Fruit fly (Drosophila melanogaster) ovary, adult (tissue): Measurements from ENCODE around the gene IPIP.
A peak's percentile ranks its signal among the peaks of the same experiment; 100 is the strongest.

Experiments used
- CG17801 ChIP-seq: fragments of 200-800 bp; optimal IDR thresholded peaks from 2 replicates; lab custom pipeline; 2019; ENCODE audit warnings: missing biosample characterization, mild to moderate bottlenecking, missing genetic modification characterization, moderate library complexity; ENCODE audit not compliant: partially characterized antibody

The IPIP gene

DNA sequence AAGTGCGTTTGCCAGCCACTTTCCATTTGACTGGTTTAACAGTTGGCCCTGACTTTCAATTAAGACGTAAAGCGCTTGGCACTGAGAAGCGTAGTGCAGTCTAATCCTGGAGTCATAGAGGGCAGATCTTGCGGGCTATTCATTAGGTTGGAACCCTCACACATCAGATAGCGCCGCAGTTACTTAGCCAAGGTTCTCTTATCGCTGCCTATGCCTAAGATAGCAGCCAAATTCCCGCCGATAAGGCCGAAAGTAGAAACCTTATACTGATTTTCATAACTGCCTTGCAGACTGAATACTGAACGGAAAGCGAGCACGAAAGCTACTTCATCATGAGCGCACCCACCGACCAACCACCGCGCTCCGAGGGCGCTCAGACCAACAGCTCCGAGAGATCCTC is 24.3 kb downstream of the IPIP start:
- TF ChIP-seq CG17801 (GFP tag; lab: Kevin White, UChicago) = no peak

DNA sequence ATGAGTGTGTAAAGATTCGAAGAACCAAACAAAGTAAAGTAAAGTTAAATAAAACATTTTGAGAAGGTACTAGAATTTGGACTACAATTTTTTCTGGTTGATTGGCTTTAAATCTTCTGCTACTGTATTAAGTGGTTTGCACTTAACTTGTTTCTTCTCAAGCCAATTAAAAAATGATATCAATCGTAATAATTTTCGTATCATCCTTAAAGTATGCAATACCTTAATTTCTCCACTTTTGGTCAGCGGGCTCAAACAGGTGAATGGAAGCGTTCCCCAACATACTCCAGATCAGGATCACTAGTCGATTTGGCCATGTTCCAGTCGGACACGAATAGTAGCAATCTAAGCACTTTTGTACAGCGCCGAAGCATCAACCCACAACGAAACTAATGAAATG is 26.1 kb downstream of the IPIP start:
- TF ChIP-seq CG17801 (GFP tag; lab: Kevin White, UChicago) = no peak

DNA sequence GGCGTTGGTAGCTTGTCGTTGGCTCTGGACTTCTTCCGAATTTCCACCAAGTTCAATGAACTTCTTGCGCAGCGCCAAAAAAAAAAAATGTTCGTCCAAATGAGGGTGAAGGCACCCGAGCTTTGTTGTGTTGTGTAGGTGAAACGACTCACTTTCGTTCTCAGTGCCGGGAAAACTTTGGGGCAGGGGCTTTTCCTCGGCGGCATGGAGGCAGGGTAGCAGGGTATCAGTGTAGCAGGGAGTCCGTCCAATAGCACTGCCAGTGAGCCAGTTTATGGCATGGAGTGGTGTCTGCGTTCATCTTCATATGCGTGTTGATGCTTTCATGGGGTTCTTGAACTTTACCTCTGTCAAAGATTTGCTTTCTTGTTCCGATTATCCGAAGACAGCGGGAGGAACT is 26.5 kb downstream of the IPIP start:
- no peak for TF ChIP-seq CG17801 (GFP tag; lab: Kevin White, UChicago)

DNA sequence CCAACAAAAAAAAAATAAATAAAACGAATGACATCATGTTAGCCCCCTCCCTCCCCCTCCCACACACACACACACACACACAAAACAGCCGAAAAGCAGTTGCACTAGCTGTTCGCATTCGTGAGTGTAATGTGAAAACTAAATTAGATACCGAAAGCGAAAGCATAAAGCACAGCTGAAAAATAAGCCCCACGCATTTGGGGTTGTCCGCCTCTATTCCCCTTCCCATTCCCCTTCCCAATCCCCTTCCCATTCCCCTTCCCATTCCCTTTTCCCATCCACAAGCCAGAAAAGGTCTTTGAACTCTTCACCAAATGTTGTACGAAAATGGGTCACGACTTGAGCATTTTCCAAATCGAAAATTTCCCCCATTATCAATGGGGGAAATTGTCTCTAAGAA is 27.5 kb downstream of the IPIP start:
- no peak for TF ChIP-seq CG17801 (GFP tag; lab: Kevin White, UChicago)

DNA sequence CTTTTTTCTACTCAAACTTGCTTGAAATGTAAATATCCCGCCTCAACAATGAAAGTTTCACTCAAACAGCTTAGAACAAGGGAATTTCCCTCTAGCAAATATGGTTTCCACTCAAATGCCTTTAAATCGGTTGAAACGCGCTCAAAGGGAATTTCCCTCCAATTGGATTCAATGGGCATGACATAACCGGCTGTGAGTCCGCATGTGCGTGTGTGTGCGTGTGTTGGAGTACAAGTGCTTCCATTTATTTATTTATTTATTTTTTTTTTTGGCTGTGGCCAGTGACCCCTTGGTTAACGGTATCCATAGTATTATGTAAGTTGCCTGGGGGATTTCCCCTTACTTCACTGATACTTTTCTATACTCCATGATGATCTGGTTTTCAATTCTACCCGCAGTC is 28.3 kb downstream of the IPIP start:
- no peak for TF ChIP-seq CG17801 (GFP tag; lab: Kevin White, UChicago)

DNA sequence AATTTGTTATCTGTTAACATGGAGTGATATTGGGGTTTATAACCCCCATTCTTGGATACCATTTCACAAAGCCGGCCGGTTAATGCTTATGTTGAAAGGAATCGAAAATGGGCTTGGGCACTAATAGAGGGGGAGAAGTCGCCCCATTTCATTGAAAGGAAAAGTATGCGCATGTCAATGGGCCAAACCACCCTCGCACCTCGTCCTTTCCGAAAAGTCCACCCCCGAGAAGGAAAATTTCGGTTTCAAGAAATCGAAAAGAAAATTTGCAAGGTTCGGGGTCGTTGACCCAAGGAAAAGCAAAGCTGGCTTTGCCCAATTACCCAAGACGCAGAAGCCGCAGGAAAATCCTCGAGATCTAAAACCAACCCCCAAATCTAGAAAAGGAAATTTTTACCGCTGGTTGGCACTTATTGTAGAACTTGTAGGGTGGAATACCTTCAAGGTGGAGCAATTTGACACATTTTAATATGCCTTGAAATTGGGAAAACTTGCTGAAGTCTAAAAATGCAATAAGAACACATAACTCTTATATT is 29.1 kb downstream of the IPIP start:
- TF ChIP-seq CG17801 (GFP tag; lab: Kevin White, UChicago) = no peak

DNA sequence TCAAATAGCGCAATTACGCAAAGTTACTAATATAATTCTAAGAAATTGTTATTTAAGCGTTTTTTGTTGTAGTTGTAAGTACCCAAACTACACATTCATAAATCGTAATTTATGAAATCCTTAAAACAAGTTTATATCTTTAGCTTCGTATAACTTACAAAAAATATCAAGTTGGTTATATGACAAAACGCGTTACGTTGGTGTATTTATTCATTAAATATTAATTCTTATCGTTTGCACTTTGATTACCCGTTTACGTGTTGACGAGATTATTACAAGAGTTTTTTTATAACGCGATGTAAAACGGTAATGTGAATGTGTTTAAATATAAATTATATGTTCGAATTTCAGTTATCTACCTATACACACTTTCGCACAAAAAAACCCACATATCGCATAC is 29.8 kb downstream of the IPIP start:
- no peak for TF ChIP-seq CG17801 (GFP tag; lab: Kevin White, UChicago)

DNA sequence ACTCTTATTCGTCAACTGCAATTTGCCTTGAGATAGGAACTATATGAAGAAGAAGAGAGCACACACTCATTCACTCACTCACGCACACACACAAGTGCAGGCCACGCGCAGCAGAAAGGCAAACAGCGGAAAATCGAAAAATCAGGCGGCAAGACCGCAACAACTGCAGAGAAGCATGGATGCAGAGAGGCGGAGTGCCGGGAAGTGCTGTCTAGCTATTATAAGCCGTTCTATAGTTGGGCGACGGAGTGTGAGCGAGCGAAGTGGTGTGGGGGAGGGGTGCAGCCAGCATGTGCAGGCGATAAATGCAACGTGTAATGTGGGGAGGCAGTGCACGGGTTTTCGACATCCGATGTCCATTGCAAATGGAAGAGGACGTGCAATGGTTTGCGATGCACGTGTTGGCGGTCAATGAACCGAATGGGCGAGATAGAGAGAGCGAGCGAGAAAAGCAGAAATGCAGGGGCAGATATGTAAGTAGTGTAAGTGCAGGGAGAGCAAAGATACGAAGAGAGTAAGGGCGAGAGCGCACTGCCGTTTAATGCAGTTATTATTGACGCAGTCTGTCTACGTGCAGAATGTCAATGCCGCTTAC is 31.1 kb downstream of the IPIP start:
- TF ChIP-seq CG17801 (GFP tag; lab: Kevin White, UChicago) = peak; percentile 2

DNA sequence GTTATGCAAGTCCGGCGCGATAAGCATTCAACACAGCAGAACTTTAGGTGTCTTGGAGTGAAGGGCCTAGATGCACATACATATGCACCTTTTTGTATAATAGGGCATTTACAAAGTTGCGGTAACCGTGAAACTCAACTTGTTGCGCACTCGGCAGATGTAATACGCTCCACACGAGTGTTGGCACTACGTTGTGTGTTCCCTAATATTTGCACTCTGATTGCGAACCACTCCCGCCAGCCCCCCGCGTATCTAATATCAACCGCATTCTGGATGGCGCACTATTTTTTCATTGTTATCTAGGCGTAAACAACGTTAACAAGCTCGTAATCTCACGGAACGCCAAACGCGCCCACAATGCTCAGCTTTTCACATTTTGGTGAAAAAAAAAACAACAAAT is 32.5 kb downstream of the IPIP start:
- no peak for TF ChIP-seq CG17801 (GFP tag; lab: Kevin White, UChicago)

DNA sequence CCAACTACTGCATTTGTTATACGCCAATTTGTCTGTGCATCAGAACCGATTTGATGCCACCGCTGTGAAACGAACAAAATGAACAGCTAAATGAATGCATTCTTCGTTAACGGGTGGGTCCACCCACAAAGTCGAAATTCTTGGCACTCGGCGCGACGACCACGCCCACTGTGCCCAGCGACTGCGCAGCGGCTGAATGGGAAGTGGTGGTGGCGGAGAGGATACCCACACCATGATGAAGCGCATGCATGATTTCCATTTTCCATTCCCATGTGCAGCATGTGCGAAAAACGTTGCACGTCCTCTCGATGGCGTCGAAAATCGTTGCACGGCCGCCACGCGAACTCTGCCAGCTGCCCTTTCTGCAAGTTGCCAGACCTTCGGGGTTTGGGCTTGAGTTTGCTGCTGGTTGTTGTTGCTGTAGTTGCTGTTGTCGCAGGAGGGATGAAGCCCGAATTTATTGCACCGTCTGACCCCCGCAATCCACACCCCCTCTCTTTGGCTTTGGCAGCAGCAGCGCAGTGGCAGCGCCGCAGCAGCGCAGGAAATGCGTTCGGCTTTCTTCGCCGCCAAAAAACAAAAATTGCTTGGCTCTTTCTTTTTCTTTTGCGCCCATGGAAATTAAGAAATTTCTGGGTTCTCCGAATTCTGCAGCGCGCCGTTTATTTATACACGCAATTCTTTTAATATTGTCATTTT is 33.5 kb downstream of the IPIP start:
- TF ChIP-seq CG17801 (GFP tag; lab: Kevin White, UChicago) = no peak

DNA sequence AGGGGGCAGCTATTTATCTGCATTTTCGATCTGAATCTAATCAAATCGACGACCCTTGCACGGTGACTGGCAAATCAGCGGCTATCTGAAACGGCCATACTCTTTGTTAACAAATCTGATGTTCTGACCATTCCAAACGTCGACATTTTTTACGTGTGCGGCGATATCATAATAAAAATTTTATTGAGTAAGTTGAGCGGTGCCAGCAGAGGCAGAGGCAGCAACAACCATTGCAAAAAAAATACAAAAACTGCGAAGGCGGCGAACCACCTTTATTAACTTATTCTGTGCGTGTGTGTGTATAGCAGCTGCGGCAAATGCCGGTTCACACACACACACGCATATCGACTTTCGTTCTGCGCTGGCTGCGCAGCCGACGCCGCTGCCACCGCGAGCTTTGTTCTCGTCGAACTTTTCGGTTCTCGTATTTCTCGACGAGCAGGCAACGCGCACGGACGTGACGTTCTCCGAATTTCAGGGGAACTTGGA is 34.4 kb downstream of the IPIP start, which contains the start of gene Kr-h1:
Kr-h1 (plus strand) TSS at position 447 of the 489 bp plus-strand sequence.
- no peak for TF ChIP-seq CG17801 (GFP tag; lab: Kevin White, UChicago)

DNA sequence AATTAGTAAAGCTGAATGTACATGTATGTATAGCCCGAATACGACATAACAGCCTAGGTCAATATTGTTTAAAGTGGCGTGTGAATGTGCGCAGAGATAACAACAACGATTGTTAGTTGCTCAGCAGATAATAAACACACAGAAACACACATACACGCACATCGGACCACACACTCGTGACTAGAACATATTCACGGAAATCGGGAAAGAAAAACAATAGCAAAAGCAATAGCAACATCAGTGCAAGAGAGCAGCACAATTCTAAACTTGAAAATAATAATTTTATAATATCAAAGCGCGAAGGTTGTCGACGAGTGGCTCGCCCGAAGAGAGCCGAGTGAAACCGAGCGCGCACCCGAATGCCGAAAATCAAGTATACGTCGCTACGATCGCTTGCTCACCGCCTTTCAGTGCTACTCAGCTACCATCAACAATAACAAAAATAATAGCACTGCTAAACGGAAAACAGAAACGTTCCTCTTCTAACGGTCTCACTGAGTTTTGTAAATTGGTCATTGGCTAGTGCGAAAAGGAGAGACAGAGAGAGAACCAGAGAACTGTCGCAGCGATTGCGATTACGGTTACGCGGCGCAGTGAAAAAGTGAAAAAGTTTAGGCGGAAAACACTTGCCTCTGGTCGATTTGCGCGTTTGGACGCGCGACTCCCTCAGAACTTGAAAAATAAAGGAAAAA is 35.3 kb downstream of the IPIP start:
- TF ChIP-seq CG17801 (GFP tag; lab: Kevin White, UChicago) = peak; percentile 28

DNA sequence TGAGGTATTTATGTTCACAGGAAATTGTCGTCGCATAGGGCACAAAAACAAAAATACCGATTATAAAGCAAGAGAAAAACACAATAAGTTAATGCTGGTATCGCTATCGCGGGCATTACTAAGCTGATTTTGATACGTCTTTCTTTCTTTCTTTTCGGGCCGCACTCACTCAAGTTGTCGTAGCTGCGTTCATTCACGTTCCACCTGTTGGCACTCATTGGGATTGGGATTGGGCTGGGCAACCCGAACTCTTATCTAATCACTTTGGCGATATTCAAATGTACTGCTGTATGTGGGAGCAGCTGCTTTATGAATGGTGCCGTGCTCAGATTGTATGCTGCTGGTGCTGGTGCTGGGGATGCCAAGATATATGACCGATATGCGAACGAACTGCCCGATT is 36.9 kb downstream of the IPIP start:
- TF ChIP-seq CG17801 (GFP tag; lab: Kevin White, UChicago) = no peak

DNA sequence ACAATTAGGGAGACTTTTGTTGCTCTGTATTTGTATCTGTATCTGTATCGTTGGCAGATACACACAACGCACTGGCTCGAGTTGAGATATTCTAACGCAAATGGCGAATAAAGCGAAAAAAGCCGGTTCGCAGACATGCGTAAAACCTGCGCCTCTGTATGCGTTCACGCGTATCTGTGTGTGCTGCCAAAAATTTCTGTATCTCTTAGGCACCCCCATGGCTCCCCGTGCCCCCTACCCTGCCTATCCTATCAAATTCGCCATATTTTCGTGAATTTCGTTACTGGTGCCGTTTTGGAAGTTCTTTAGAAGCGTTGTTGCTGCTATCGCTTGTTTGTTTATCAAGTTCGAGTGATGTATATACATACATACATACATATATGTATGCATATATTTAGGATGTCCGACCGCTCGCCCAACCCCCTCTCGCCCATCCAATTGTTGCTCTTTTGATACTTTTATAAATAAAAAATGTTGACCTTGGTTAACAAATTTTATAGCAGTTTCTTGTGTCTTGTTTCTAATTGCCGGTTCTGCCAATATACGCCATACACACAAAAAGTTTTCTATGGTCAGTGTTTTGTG is 38.0 kb downstream of the IPIP start:
- TF ChIP-seq CG17801 (GFP tag; lab: Kevin White, UChicago) = no peak

DNA sequence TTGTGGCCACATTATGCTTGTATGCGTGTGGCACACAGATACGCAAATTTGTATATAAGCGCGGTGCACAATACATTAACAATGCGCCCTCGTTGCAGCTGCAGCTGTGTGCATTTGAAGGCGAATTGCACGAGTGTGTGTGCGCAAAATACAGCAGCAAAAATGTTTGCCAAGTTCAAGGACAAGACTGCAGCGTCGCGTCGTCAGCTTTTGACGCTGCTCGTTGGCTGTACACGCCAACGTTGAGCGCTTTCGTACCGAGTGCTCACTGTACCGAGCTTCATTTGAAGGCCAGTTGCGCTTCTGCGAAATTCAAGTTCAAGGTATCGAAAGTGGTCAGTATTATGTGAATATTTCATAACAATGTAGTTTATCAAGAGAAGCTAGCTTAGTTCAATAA is 39.0 kb downstream of the IPIP start:
- no peak for TF ChIP-seq CG17801 (GFP tag; lab: Kevin White, UChicago)
